Worm (Caenorhabditis elegans) whole organism, L3 larva: Measurements from ENCODE around the gene hse-5.

ENCODE experiments used
- R02D3.7 ChIP-seq: fragments of 150-350 bp; optimal IDR thresholded peaks from 2 replicates; lab custom pipeline; 2014; ENCODE audit warnings: missing biosample characterization, missing genetic modification characterization
- ceh-16 ChIP-seq: sonication (generic microtip); optimal IDR thresholded peaks from 2 replicates; lab custom pipeline; 2017; ENCODE audit warnings: missing biosample characterization, missing genetic modification characterization
- ceh-28 ChIP-seq: fragments of 150-350 bp; optimal IDR thresholded peaks from 2 replicates; lab custom pipeline; 2014; ENCODE audit warnings: missing biosample characterization, missing genetic modification reagents, missing genetic modification characterization
- ceh-82 ChIP-seq: fragments of 150-350 bp; optimal IDR thresholded peaks from 2 replicates; lab custom pipeline; 2014; ENCODE audit warnings: missing biosample characterization, missing genetic modification characterization
- ceh-9 ChIP-seq: sonication (generic microtip); optimal IDR thresholded peaks from 2 replicates; lab custom pipeline; 2018; ENCODE audit warnings: missing biosample characterization, missing genetic modification characterization
- daf-12 ChIP-seq: fragments of 150-350 bp; optimal IDR thresholded peaks from 2 replicates; lab custom pipeline; 2014; ENCODE audit warnings: missing biosample characterization, missing genetic modification reagents, missing genetic modification characterization
- egl-5 ChIP-seq: fragments of 150-350 bp; optimal IDR thresholded peaks from 2 replicates; lab custom pipeline; 2017; ENCODE audit warnings: missing biosample characterization, missing genetic modification reagents, missing genetic modification characterization, inconsistent platforms
- elt-2 ChIP-seq: sonication (generic microtip); optimal IDR thresholded peaks from 2 replicates; lab custom pipeline; 2016; ENCODE audit warnings: missing genetic modification reagents, mild to moderate bottlenecking, missing genetic modification characterization, missing compliant biosample characterization
- elt-3 ChIP-seq, 3 experiments: fragments of 150-350 bp in 1 of 3; sonication (generic microtip) in 2 of 3; optimal IDR thresholded peaks; 2 replicates in 2 of 3; 4 replicates in 1 of 3; lab custom pipeline; 2014 to 2017; ENCODE audit warnings: missing biosample characterization in 3 of 3, missing genetic modification characterization in 3 of 3
- fkh-2 ChIP-seq: fragments of 150-350 bp; optimal IDR thresholded peaks from 2 replicates; lab custom pipeline; 2014; ENCODE audit warnings: missing biosample characterization, missing genetic modification reagents, missing genetic modification characterization
- fos-1 ChIP-seq: fragments of 150-350 bp; optimal IDR thresholded peaks from 2 replicates; lab custom pipeline; 2014; ENCODE audit warnings: missing biosample characterization, missing genetic modification characterization
- hmg-11 ChIP-seq: sonication (generic microtip); optimal IDR thresholded peaks from 2 replicates; lab custom pipeline; 2016; ENCODE audit warnings: missing genetic modification characterization, missing compliant biosample characterization
- jun-1 ChIP-seq: fragments of 150-350 bp; optimal IDR thresholded peaks from 2 replicates; lab custom pipeline; 2014; ENCODE audit warnings: missing biosample characterization, missing genetic modification reagents, missing genetic modification characterization
- lin-15B ChIP-seq: fragments of 150-350 bp; optimal IDR thresholded peaks from 2 replicates; lab custom pipeline; 2014; ENCODE audit warnings: missing biosample characterization, missing genetic modification characterization
- lsy-12 ChIP-seq: sonication (generic microtip); optimal IDR thresholded peaks from 2 replicates; lab custom pipeline; 2016; ENCODE audit warnings: mild to moderate bottlenecking, missing genetic modification characterization, missing compliant biosample characterization
- nfya-1 ChIP-seq: sonication (generic microtip); optimal IDR thresholded peaks from 2 replicates; lab custom pipeline; 2017; ENCODE audit warnings: missing genetic modification characterization, mild to moderate bottlenecking, missing compliant biosample characterization, antibody characterized with exemption, moderate library complexity; ENCODE audit not compliant: insufficient read depth
- nhr-11 ChIP-seq: fragments of 150-350 bp; optimal IDR thresholded peaks from 2 replicates; lab custom pipeline; 2014; ENCODE audit warnings: missing biosample characterization, missing genetic modification characterization
- nhr-12 ChIP-seq: fragments of 150-350 bp; optimal IDR thresholded peaks from 2 replicates; lab custom pipeline; 2014; ENCODE audit warnings: missing biosample characterization, missing genetic modification characterization
- nhr-23 ChIP-seq: fragments of 150-350 bp; optimal IDR thresholded peaks from 2 replicates; lab custom pipeline; 2014; ENCODE audit warnings: missing biosample characterization, missing genetic modification reagents, missing genetic modification characterization
- nhr-237 ChIP-seq: fragments of 150-350 bp; optimal IDR thresholded peaks from 2 replicates; lab custom pipeline; 2014; ENCODE audit warnings: missing biosample characterization, missing genetic modification characterization
- nhr-25 ChIP-seq: sonication (generic microtip); optimal IDR thresholded peaks from 2 replicates; lab custom pipeline; 2017; ENCODE audit warnings: missing biosample characterization, missing genetic modification characterization
- nhr-43 ChIP-seq: sonication (generic microtip); optimal IDR thresholded peaks from 2 replicates; lab custom pipeline; 2016; ENCODE audit warnings: mild to moderate bottlenecking, missing genetic modification characterization, missing compliant biosample characterization; ENCODE audit not compliant: poor library complexity, severe bottlenecking
- nhr-77 ChIP-seq: fragments of 150-350 bp; optimal IDR thresholded peaks from 2 replicates; lab custom pipeline; 2014; ENCODE audit warnings: missing biosample characterization, missing genetic modification characterization
- pha-4 ChIP-seq: fragments of 150-350 bp; optimal IDR thresholded peaks from 2 replicates; lab custom pipeline; 2014; ENCODE audit warnings: missing biosample characterization, missing genetic modification reagents, missing genetic modification characterization
- sea-2 ChIP-seq: fragments of 150-350 bp; sonication (generic microtip); optimal IDR thresholded peaks from 4 replicates; lab custom pipeline; 2014; ENCODE audit warnings: missing biosample characterization, missing genetic modification reagents, missing genetic modification characterization
- snpc-4 ChIP-seq: fragments of 150-350 bp; optimal IDR thresholded peaks from 2 replicates; lab custom pipeline; 2014; ENCODE audit warnings: missing biosample characterization, missing genetic modification characterization
- tbx-2 ChIP-seq: sonication (generic microtip); optimal IDR thresholded peaks from 2 replicates; lab custom pipeline; 2016; ENCODE audit warnings: mild to moderate bottlenecking, missing genetic modification characterization, missing compliant biosample characterization
- unc-39 ChIP-seq: sonication (generic microtip); optimal IDR thresholded peaks from 4 replicates; lab custom pipeline; 2017; ENCODE audit warnings: missing biosample characterization, missing genetic modification characterization
- zag-1 ChIP-seq: fragments of 150-350 bp; optimal IDR thresholded peaks from 2 replicates; lab custom pipeline; 2014; ENCODE audit warnings: missing biosample characterization, missing genetic modification characterization
- ztf-4 ChIP-seq: fragments of 150-350 bp; optimal IDR thresholded peaks from 2 replicates; lab custom pipeline; 2014; ENCODE audit warnings: missing biosample characterization, missing genetic modification characterization

The hse-5 gene

DNA sequence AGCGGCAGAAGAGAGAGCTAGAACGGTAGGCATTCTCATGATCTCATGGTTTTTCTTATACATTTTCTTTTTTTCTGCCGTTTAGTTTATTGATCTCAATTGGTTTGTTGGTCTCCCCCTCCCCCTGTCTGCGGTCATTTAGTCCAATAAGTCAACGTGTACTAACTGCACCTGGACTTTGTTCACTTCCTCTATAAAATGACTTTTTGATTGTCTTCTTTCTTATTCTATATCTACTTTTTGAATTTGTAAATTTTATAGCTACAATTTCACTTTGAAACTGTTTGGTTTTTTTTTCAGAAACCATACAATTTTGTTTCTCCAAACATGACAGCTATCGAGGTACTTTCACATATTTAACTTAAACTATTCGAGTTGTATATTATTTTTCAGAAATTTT is 22.5 kb downstream of the hse-5 start, which contains the start of gene ckb-2:
ckb-2 (plus strand) TSS at position 301 of the 400 bp plus-strand sequence.
- TF ChIP-seq jun-1 (tag; lab: Kevin White, UChicago) (no peak), ceh-82 (no peak), elt-3 (tag; optimal IDR thresholded peaks at IDR 0.05; lab: Kevin White, UChicago) (no peak), zag-1 (tag; lab: Kevin White, UChicago) (no peak), ceh-9 (tag; lab: Kevin White, UChicago) (no peak), nhr-23 (no peak), lsy-12 (tag; lab: Kevin White, UChicago) (no peak), fos-1 (no peak), R02D3.7 (tag; lab: Kevin White, UChicago) (no peak), ceh-16 (tag; lab: Kevin White, UChicago) (no peak), lin-15B (no peak), fkh-2 (tag; lab: Kevin White, UChicago) (no peak), sea-2 (GFP tag; lab: Kevin White, UChicago) (no peak)

DNA sequence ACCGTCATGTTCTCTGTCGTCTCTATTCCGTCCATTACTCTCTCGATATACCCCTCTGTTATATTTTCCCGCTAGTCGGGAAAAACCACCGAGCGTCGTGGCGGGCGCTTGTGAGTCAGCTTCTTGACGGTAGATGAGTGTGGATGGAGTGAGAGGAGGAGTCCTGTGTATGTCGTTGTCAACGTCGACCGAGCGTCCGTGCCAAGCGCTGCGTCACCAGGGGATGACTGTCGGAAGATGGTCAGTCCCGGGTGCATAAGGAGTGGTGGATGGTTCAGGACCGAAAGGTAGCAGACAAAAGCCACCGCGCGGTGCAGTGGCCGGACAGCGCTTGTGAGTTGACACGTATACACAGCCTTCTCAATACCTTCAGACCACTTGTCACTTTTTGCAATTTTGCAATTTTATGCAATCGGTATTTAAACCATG is 24.3 kb downstream of the hse-5 start:
- TF ChIP-seq nhr-43 (peak; percentile 17), elt-2 (tag; lab: Kevin White, UChicago) (peak; percentile 34), hmg-11 (tag; lab: Kevin White, UChicago) (peak; percentile 83), nfya-1 (tag; lab: Kevin White, UChicago) (peak; percentile 40), nhr-25 (tag; lab: Kevin White, UChicago) (peak; percentile 49), ceh-28 (tag; lab: Kevin White, UChicago) (peak; percentile 23), tbx-2 (tag; lab: Kevin White, UChicago) (peak; percentile 44)
- TF ChIP-seq, all 47 proteins: peak for 7; not testable (repeated sequence) for 40

- TF ChIP-seq snpc-4 (tag; lab: Kevin White, UChicago) = no peak
- no peak for TF ChIP-seq sea-2 (GFP tag; lab: Kevin White, UChicago)
- TF ChIP-seq fos-1 = no peak
These were observed 25.5 kb downstream of the hse-5 start, which contains the start of gene ckb-3 for ce11 chrIII:4370585-4370984. Gene ckb-3, plus strand, starts transcription at chrIII:4370885.

- TF ChIP-seq nhr-43 (no peak), pha-4 (tag; lab: Kevin White, UChicago) (peak; percentile 24)
These were observed 27.8 kb downstream of the hse-5 start for ce11 chrIII:4372894-4373293.

- TF ChIP-seq sea-2 (GFP tag; lab: Kevin White, UChicago) (no peak), unc-39 (tag; lab: Kevin White, UChicago) (no peak), nhr-77 (tag; lab: Kevin White, UChicago) (no peak), elt-2 (tag; lab: Kevin White, UChicago) (no peak), pha-4 (tag; lab: Kevin White, UChicago) (no peak), nhr-237 (tag; lab: Kevin White, UChicago) (no peak), nhr-12 (tag; lab: Kevin White, UChicago) (no peak), egl-5 (tag; lab: Kevin White, UChicago) (no peak), nhr-11 (tag; lab: Kevin White, UChicago) (no peak), ceh-28 (tag; lab: Kevin White, UChicago) (no peak), fos-1 (no peak), daf-12 (tag; lab: Kevin White, UChicago) (no peak)
These were observed 29.7 kb downstream of the hse-5 start, which contains the start of gene pals-26 for ce11 chrIII:4374854-4375253. Gene pals-26, plus strand, starts transcription at chrIII:4375154.

- peak; percentile 63 for TF ChIP-seq ztf-4 (tag; lab: Kevin White, UChicago)
- TF ChIP-seq nhr-43 = peak; percentile 54
- TF ChIP-seq nhr-23 = peak; percentile 54
- TF ChIP-seq hmg-11 (tag; lab: Kevin White, UChicago) = peak; percentile 68
- TF ChIP-seq nfya-1 (tag; lab: Kevin White, UChicago) = peak; percentile 34
- TF ChIP-seq tbx-2 (tag; lab: Kevin White, UChicago) = peak; percentile 29
- TF ChIP-seq jun-1 (tag; lab: Kevin White, UChicago) = peak; percentile 9
- peak; percentile 44 for TF ChIP-seq lsy-12 (tag; lab: Kevin White, UChicago)
- peak; percentile 40 for TF ChIP-seq elt-2 (tag; lab: Kevin White, UChicago)
- TF ChIP-seq elt-3 (tag; optimal IDR thresholded peaks at IDR 0.05; lab: Kevin White, UChicago) = peak in 1 of 3 experiments; percentile 16
- peak; percentile 67 for TF ChIP-seq nhr-25 (tag; lab: Kevin White, UChicago)
- TF ChIP-seq nhr-77 (tag; lab: Kevin White, UChicago) = peak; percentile 49
- TF ChIP-seq pha-4 (tag; lab: Kevin White, UChicago) = peak; percentile 29
These were observed 33.6 kb downstream of the hse-5 start for ce11 chrIII:4378600-4379293.
